Worm (Caenorhabditis elegans): ENCODE data around the gene F58E6.11.

DNA sequence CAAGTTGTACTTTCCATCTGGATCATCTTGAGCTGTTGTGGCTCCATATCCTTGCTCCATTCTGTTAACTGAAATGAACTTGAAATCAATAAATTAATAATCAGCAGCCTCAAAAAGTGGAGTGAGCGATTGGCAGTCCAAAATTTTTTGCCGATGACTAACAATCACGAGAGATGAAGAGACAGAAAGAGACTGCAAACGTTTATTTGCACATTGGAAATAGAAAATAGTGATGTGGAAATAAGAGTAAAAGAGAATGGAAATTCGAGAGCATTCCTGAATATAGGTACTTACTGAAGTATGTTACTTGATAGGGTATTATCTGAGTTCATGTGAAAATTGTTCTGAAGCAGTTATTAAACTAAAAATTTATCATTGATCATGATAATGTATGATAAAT, 48.0 kb downstream of the F58E6.11 start, which contains the start of gene tag-120:
- TF ChIP-seq unc-39 (tag; optimal IDR thresholded peaks at IDR 0.05) (no peak), elt-1 (tag; optimal IDR thresholded peaks at IDR 0.05; ENCODE audit: borderline replicate concordance, insufficient read depth) (no peak), mep-1 (tag; optimal IDR thresholded peaks at IDR 0.05) (no peak), pha-4 (tag; optimal IDR thresholded peaks at IDR 0.05) (no peak), ces-1 (GFP tag; optimal IDR thresholded peaks at IDR 0.05) (no peak), ham-2 (GFP tag; optimal IDR thresholded peaks at IDR 0.05) (no peak), nhr-28 (tag; optimal IDR thresholded peaks at IDR 0.05) (no peak), snpc-4 (tag; optimal IDR thresholded peaks at IDR 0.05) (no peak), ztf-11 (tag; optimal IDR thresholded peaks at IDR 0.05) (no peak), ceh-39 (tag; optimal IDR thresholded peaks at IDR 0.05) (no peak), elt-3 (tag; optimal IDR thresholded peaks at IDR 0.05) (no peak), nhr-237 (tag; optimal IDR thresholded peaks at IDR 0.05) (no peak), nhr-12 (tag; optimal IDR thresholded peaks at IDR 0.05) (no peak), ceh-43 (GFP tag; optimal IDR thresholded peaks at IDR 0.05) (no peak)
